Fruit fly (Drosophila melanogaster) whole organism: ENCODE results near the gene CG9701.
A peak's percentile ranks its signal among the peaks of the same experiment; 100 is the strongest.

Experiments used
- CG8478 ChIP-seq: fragments of >200 bp; optimal IDR thresholded peaks from 2 replicates; lab custom pipeline; 2018; ENCODE audit warnings: inconsistent platforms
- Dll ChIP-seq: fragments of >200 bp; optimal IDR thresholded peaks from 2 replicates; lab custom pipeline; 2017
- EcR ChIP-seq, 2 experiments: fragments of >200 bp; optimal IDR thresholded peaks; 2 replicates each; lab custom pipeline; 2017; ENCODE audit warnings: missing biosample characterization in 2 of 2, missing genetic modification characterization in 2 of 2, missing genetic modification reagents in 2 of 2
- pan ChIP-seq: fragments of >200 bp; optimal IDR thresholded peaks from 2 replicates; lab custom pipeline; 2017
- psq ChIP-seq: fragments of >200 bp; optimal IDR thresholded peaks from 2 replicates; lab custom pipeline; 2017
- usp ChIP-seq: fragments of >200 bp; optimal IDR thresholded peaks from 2 replicates; lab custom pipeline; 2017; ENCODE audit warnings: missing biosample characterization, missing genetic modification characterization, mixed read lengths

The CG9701 gene

DNA sequence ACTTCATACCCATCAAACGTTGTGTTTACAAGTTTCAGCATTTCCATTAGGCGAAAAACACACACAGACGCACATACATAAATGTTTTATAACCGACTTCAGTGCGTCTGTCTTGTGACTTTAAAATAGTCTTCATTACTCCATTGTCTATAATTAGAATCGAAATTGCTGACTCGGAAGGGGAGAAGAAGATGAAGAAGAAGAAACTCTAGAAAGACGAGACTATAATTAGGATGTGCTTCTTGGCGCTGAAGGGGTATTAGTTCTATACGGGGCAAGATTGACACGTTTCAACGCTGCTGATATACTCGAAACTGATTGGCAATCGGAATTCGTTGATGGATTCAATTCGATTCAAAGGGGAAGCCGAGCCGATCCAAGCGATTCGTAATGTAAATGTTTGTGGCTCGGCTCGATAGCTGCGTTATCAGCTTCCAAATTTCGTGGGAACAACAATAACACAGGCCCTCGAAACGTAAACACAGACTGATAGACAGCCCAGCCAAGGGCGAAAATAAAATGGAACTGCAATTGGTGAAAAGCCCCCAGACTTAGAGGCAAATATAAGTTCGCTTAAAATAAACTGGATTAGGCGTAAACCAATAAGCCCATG is 24.5 kb upstream of the CG9701 start:
- TF ChIP-seq psq (no peak), CG8478 (lab: Kevin White, UChicago) (no peak), usp (GFP tag; lab: Kevin White, UChicago) (no peak), Dll (lab: Kevin White, UChicago) (no peak), pan (no peak), EcR (GFP tag; optimal IDR thresholded peaks at IDR 0.05; lab: Kevin White, UChicago) (no peak)

dm6 chr3L:16709673-16710257 is 23.6 kb upstream of the CG9701 start:
- TF ChIP-seq usp (GFP tag; lab: Kevin White, UChicago): no peak
- no peak for TF ChIP-seq Dll (lab: Kevin White, UChicago)
- TF ChIP-seq pan: no peak
- no peak for TF ChIP-seq CG8478 (lab: Kevin White, UChicago)
- no peak for TF ChIP-seq EcR (GFP tag; optimal IDR thresholded peaks at IDR 0.05; lab: Kevin White, UChicago)
- TF ChIP-seq psq: no peak

dm6 chr3L:16710258-16711020 is 22.9 kb upstream of the CG9701 start:
- TF ChIP-seq usp (GFP tag; lab: Kevin White, UChicago) (no peak), Dll (lab: Kevin White, UChicago) (no peak), psq (no peak), EcR (GFP tag; optimal IDR thresholded peaks at IDR 0.05; lab: Kevin White, UChicago) (no peak), pan (no peak), CG8478 (lab: Kevin White, UChicago) (no peak)

dm6 chr3L:16711430-16712228 is 21.7 kb upstream of the CG9701 start, which contains the start of the genes CG43954, Lasp and Dab:
Gene CG43954 (minus strand): TSS chr3L:16711677.
Gene Lasp (minus strand): TSS chr3L:16711677.
Gene Dab (plus strand): TSS chr3L:16712126.
- TF ChIP-seq pan: no peak
- TF ChIP-seq Dll (lab: Kevin White, UChicago): no peak
- TF ChIP-seq psq: no peak
- TF ChIP-seq CG8478 (lab: Kevin White, UChicago): no peak
- TF ChIP-seq usp (GFP tag; lab: Kevin White, UChicago): no peak
- no peak for TF ChIP-seq EcR (GFP tag; optimal IDR thresholded peaks at IDR 0.05; lab: Kevin White, UChicago)

DNA sequence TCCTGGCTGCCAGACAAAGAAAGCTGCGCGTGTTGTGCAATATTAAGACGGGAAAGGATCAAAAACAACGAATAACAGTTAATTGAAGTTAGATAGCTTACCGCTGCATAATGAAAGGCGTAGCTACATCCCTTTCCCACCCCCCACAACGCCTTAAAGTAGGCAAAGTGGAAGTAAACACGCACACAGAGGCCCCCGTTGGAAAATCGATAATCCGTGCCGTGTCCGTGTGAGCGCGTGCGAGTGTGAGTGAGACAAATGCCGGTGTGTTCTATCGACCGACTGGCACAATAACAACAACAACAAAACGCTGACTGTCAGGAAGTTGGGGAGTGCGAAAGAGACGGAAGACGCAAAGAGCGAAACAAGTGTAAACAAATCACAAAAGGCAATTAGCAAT is 21.0 kb upstream of the CG9701 start:
- TF ChIP-seq CG8478 (lab: Kevin White, UChicago) (no peak), EcR (GFP tag; optimal IDR thresholded peaks at IDR 0.05; lab: Kevin White, UChicago) (no peak), usp (GFP tag; lab: Kevin White, UChicago) (no peak), psq (no peak), Dll (lab: Kevin White, UChicago) (no peak), pan (no peak)

DNA sequence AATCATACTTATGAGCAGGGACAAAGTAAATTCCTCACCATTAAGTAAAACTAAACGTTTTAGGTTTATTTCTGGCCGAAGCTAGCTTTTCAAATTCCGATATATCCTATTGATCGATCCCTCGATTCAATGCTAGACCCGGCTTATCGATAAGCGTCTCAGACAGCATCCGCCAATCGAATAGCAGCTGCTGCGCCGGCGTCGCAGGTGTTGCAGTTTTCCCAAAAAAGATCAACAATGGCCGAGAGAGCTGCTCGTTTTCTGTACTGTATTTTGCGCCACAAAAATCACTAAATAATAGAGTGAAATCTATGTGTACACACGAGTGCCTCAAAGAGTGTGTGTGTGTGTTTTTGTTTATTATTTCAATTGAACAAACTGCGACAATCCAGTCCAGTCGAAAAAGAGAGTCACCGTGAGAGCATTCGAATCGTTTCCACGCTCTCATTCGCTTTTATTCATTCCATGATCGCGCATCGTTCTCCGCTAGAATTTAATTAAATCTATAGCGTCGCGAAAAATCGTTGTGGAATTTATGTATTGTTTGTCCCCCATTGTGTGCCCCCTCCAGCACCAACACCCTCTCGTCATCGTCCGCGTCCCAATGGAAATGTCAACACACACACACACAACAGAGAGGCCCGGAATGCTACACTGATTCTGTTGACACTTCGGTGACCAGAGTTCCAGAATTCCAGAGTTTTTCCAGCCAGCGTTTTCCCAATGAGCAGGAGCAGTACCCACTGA is 19.7 kb upstream of the CG9701 start:
- TF ChIP-seq CG8478 (lab: Kevin White, UChicago): no peak
- peak; percentile 19 for TF ChIP-seq Dll (lab: Kevin White, UChicago)

- TF ChIP-seq pan (no peak), CG8478 (lab: Kevin White, UChicago) (no peak), psq (no peak), EcR (GFP tag; optimal IDR thresholded peaks at IDR 0.05; lab: Kevin White, UChicago) (no peak), usp (GFP tag; lab: Kevin White, UChicago) (no peak), Dll (lab: Kevin White, UChicago) (no peak)
These were observed 19.2 kb upstream of the CG9701 start for dm6 chr3L:16714193-16714538.

dm6 chr3L:16724561-16724960 is 8.8 kb upstream of the CG9701 start, which contains the start of gene CG13031:
Gene CG13031 (plus strand): TSS chr3L:16724861.
- TF ChIP-seq EcR (GFP tag; optimal IDR thresholded peaks at IDR 0.05; lab: Kevin White, UChicago) (no peak), CG8478 (lab: Kevin White, UChicago) (no peak), usp (GFP tag; lab: Kevin White, UChicago) (no peak), psq (no peak), pan (no peak), Dll (lab: Kevin White, UChicago) (no peak)

dm6 chr3L:16726069-16726591 is 7.2 kb upstream of the CG9701 start, which contains the start of the genes CG13026 and PGRP-SB2:
Gene CG13026 (minus strand): TSS chr3L:16726169.
Gene PGRP-SB2 (plus strand): TSS chr3L:16726541.
- TF ChIP-seq psq (no peak), EcR (GFP tag; optimal IDR thresholded peaks at IDR 0.05; lab: Kevin White, UChicago) (no peak), pan (no peak), Dll (lab: Kevin White, UChicago) (no peak), CG8478 (lab: Kevin White, UChicago) (no peak), usp (GFP tag; lab: Kevin White, UChicago) (no peak)

dm6 chr3L:16727939-16728635 is 5.3 kb upstream of the CG9701 start, which contains the start of gene PGRP-SB1:
Gene PGRP-SB1 (minus strand): TSS chr3L:16727989.
- no peak for TF ChIP-seq CG8478 (lab: Kevin White, UChicago)
- TF ChIP-seq pan: peak; percentile 70
- no peak for TF ChIP-seq Dll (lab: Kevin White, UChicago)
- TF ChIP-seq psq: no peak
- TF ChIP-seq EcR (GFP tag; optimal IDR thresholded peaks at IDR 0.05; lab: Kevin White, UChicago): no peak
